Fruit fly (Drosophila melanogaster): ENCODE results near the gene CG5958.

The CG5958 gene

dm6 chr2L:7427786-7428137 lies 5.6 kb downstream of the CG5958 start:
- TF ChIP-seq cad (GFP tag; optimal IDR thresholded peaks at IDR 0.05) (no peak), eve (GFP tag; optimal IDR thresholded peaks at IDR 0.05) (peak in 1 of 2 experiments; percentile 57), btn (GFP tag; optimal IDR thresholded peaks at IDR 0.05) (no peak), sens (GFP tag) (peak; percentile 77), CTCF (GFP tag; optimal IDR thresholded peaks at IDR 0.05) (no peak), CG6654 (GFP tag; optimal IDR thresholded peaks at IDR 0.05) (no peak), Dll (GFP tag; IDR thresholded peaks at IDR 0.05; ENCODE audit: partially characterized antibody) (no peak)

- peak; percentile 99 for TF ChIP-seq CG7987 (GFP tag; optimal IDR thresholded peaks at IDR 0.05)
- peak; percentile 87 for TF ChIP-seq ftz-f1 (GFP tag; optimal IDR thresholded peaks at IDR 0.05)
- no peak for TF ChIP-seq Bgb (GFP tag; IDR thresholded peaks at IDR 0.05; ENCODE audit: partially characterized antibody)
- TF ChIP-seq tin (GFP tag; optimal IDR thresholded peaks at IDR 0.05): no peak
- peak; percentile 17 for TF ChIP-seq CG12071 (GFP tag; optimal IDR thresholded peaks at IDR 0.05)
- peak; percentile 75 for TF ChIP-seq cwo (GFP tag; optimal IDR thresholded peaks at IDR 0.05)
- TF ChIP-seq CG17328 (GFP tag; IDR thresholded peaks at IDR 0.05): 0 out of 2 replicates have a peak, but pooled peaks have one; percentile 4
- peak; percentile 43 for TF ChIP-seq lab (GFP tag; optimal IDR thresholded peaks at IDR 0.05)
- peak; percentile 73 for TF ChIP-seq mirr (GFP tag; optimal IDR thresholded peaks at IDR 0.05)
- TF ChIP-seq ci (GFP tag; IDR thresholded peaks at IDR 0.05): peak; percentile 48; the same call in 2 of the 3 replicates
- peak; percentile 14 for TF ChIP-seq Hand (GFP tag; optimal IDR thresholded peaks at IDR 0.05)
- peak; percentile 61 for TF ChIP-seq CG10543 (GFP tag; optimal IDR thresholded peaks at IDR 0.05)
- no peak for TF ChIP-seq toy (GFP tag; IDR thresholded peaks at IDR 0.05)
- TF ChIP-seq bigmax (GFP tag; optimal IDR thresholded peaks at IDR 0.05): peak; percentile 89
- TF ChIP-seq CG6689 (GFP tag; IDR thresholded peaks at IDR 0.05): no peak
- no peak for TF ChIP-seq CG15073 (GFP tag; optimal IDR thresholded peaks at IDR 0.05)
- 0 out of 3 replicates have a peak, but pooled peaks have one; percentile 7 for TF ChIP-seq Dbx (GFP tag; IDR thresholded peaks at IDR 0.05)
- no peak for TF ChIP-seq hth (optimal IDR thresholded peaks at IDR 0.05)
- peak in 1 of 2 experiments; percentile 9 for TF ChIP-seq Eip74EF (GFP tag; optimal IDR thresholded peaks at IDR 0.05)
- TF ChIP-seq pfk (GFP tag; optimal IDR thresholded peaks at IDR 0.05): peak; percentile 35
- peak in 1 of 2 experiments; percentile 29 for TF ChIP-seq crp (GFP tag; optimal IDR thresholded peaks at IDR 0.05)
- TF ChIP-seq inv (GFP tag; IDR thresholded peaks at IDR 0.05; ENCODE audit: partially characterized antibody): peak; percentile 7; the same call in 1 of the 2 replicates
- TF ChIP-seq CG10959 (GFP tag; IDR thresholded peaks at IDR 0.05): no peak
- peak; percentile 65 for TF ChIP-seq sug (tag; optimal IDR thresholded peaks at IDR 0.05)
- TF ChIP-seq grn (GFP tag; optimal IDR thresholded peaks at IDR 0.05): peak; percentile 45
- TF ChIP-seq CG18764 (GFP tag; optimal IDR thresholded peaks at IDR 0.05): no peak
- TF ChIP-seq CG15696 (tag; optimal IDR thresholded peaks at IDR 0.05): no peak
- peak in 1 of 2 experiments; percentile 99 for TF ChIP-seq Pdp1 (GFP tag; optimal IDR thresholded peaks at IDR 0.05)
- TF ChIP-seq PHDP (tag; optimal IDR thresholded peaks at IDR 0.05): peak; percentile 13
- no peak for TF ChIP-seq caup (GFP tag; optimal IDR thresholded peaks at IDR 0.05; ENCODE audit: severe bottlenecking)
- peak; percentile 8 for TF ChIP-seq gro (GFP tag; optimal IDR thresholded peaks at IDR 0.05)
- no peak for TF ChIP-seq ttk (GFP tag; IDR thresholded peaks at IDR 0.05)
- TF ChIP-seq Usf (GFP tag; optimal IDR thresholded peaks at IDR 0.05): no peak
- peak; percentile 33 for TF ChIP-seq kni (GFP tag; optimal IDR thresholded peaks at IDR 0.05)
- peak; percentile 63 for TF ChIP-seq ERR (GFP tag; optimal IDR thresholded peaks at IDR 0.05)
- TF ChIP-seq YL-1 (GFP tag; optimal IDR thresholded peaks at IDR 0.05): peak; percentile 29
- 0 out of 3 replicates have a peak, but pooled peaks have one; percentile 39 for TF ChIP-seq mld (GFP tag; IDR thresholded peaks at IDR 0.05; ENCODE audit: partially characterized antibody)
- peak; percentile 21 for TF ChIP-seq CG4617 (GFP tag; optimal IDR thresholded peaks at IDR 0.05; ENCODE audit: borderline replicate concordance)
- TF ChIP-seq gce (GFP tag; IDR thresholded peaks at IDR 0.05): no peak
- no peak for TF ChIP-seq sim (GFP tag; IDR thresholded peaks at IDR 0.05)
- TF ChIP-seq sd (tag; optimal IDR thresholded peaks at IDR 0.05): peak; percentile 86
Measured at dm6 chr2L:7427067-7427785, 6.1 kb downstream of the CG5958 start.
